Fruit fly (Drosophila melanogaster): ENCODE results near the gene Saf6.

Saf6 gene

dm6 chr2L:856690-857488 lies 41.1 kb upstream of the Saf6 start (continued):
- TF ChIP-seq CG42726 (GFP tag; IDR thresholded peaks at IDR 0.05; ENCODE audit: partially characterized antibody) (no peak), CG14014 (GFP tag; IDR thresholded peaks at IDR 0.05) (peak; percentile 76), CG2129 (GFP tag; IDR thresholded peaks at IDR 0.05; ENCODE audit: partially characterized antibody) (no peak), D19B (GFP tag; optimal IDR thresholded peaks at IDR 0.05) (no peak), CG7745 (tag; optimal IDR thresholded peaks at IDR 0.05) (no peak), sd (tag; optimal IDR thresholded peaks at IDR 0.05) (peak; percentile 21), CG13624 (GFP tag; optimal IDR thresholded peaks at IDR 0.05) (peak; percentile 51), Hey (tag; optimal IDR thresholded peaks at IDR 0.05) (no peak), danr (GFP tag; IDR thresholded peaks at IDR 0.05) (peak; percentile 78; the same call in 1 of the 2 replicates), h (optimal IDR thresholded peaks at IDR 0.05) (no peak), CG3726 (GFP tag; IDR thresholded peaks at IDR 0.05) (peak; percentile 83; the same call in 2 of the 3 replicates), Fer2 (tag; optimal IDR thresholded peaks at IDR 0.05) (no peak), Nf-YA (GFP tag; IDR thresholded peaks at IDR 0.05) (peak; percentile 81), pnt (GFP tag; optimal IDR thresholded peaks at IDR 0.05) (peak; percentile 69), CG17829 (tag; optimal IDR thresholded peaks at IDR 0.05) (peak; percentile 77), CG17612 (GFP tag; IDR thresholded peaks at IDR 0.05) (0 out of 2 replicates have a peak, but pooled peaks have one; percentile 11), Awh (GFP tag; IDR thresholded peaks at IDR 0.05) (peak; percentile 90), ind (GFP tag; optimal IDR thresholded peaks at IDR 0.05) (peak; percentile 80), CG7372 (GFP tag; IDR thresholded peaks at IDR 0.05) (peak; percentile 59), ato (GFP tag; IDR thresholded peaks at IDR 0.05; ENCODE audit: partially characterized antibody) (no peak), CG2199 (GFP tag; IDR thresholded peaks at IDR 0.05) (peak; percentile 83; the same call in 1 of the 3 replicates), CG10543 (GFP tag; optimal IDR thresholded peaks at IDR 0.05) (peak; percentile 17), Med (GFP tag) (peak; percentile 96), CG33557 (GFP tag; optimal IDR thresholded peaks at IDR 0.05) (peak; percentile 8), twi (tag; optimal IDR thresholded peaks at IDR 0.05) (peak; percentile 34), CG4854 (GFP tag; optimal IDR thresholded peaks at IDR 0.05) (peak; percentile 28), maf-S (GFP tag; optimal IDR thresholded peaks at IDR 0.05) (peak; percentile 21), unc-4 (GFP tag; IDR thresholded peaks at IDR 0.05; ENCODE audit: partially characterized antibody) (no peak), scrt (GFP tag; optimal IDR thresholded peaks at IDR 0.05) (peak; percentile 33), trh (GFP tag; optimal IDR thresholded peaks at IDR 0.05) (no peak), z (GFP tag; IDR thresholded peaks at IDR 0.05) (no peak), CG17359 (tag; optimal IDR thresholded peaks at IDR 0.05) (peak; percentile 89), D (optimal IDR thresholded peaks at IDR 0.05) (no peak), D (GFP tag; optimal IDR thresholded peaks at IDR 0.05) (peak; percentile 80), CG14860 (GFP tag; IDR thresholded peaks at IDR 0.05; ENCODE audit: partially characterized antibody) (no peak), CG10366 (GFP tag; IDR thresholded peaks at IDR 0.05) (peak; percentile 90), CG7928 (GFP tag; optimal IDR thresholded peaks at IDR 0.05) (no peak), CG12659 (GFP tag; optimal IDR thresholded peaks at IDR 0.05) (peak; percentile 72), Dll (GFP tag; IDR thresholded peaks at IDR 0.05; ENCODE audit: partially characterized antibody) (no peak), Elba2 (GFP tag; optimal IDR thresholded peaks at IDR 0.05) (no peak), fd64A (GFP tag; optimal IDR thresholded peaks at IDR 0.05) (peak; percentile 55), Lhr (GFP tag; optimal IDR thresholded peaks at IDR 0.05) (peak; percentile 23), CG10274 (GFP tag; optimal IDR thresholded peaks at IDR 0.05) (peak; percentile 29), yki (optimal IDR thresholded peaks at IDR 0.05) (no peak), slbo (GFP tag; IDR thresholded peaks at IDR 0.05) (peak; percentile 77), Fer3 (tag; optimal IDR thresholded peaks at IDR 0.05) (peak; percentile 67), lab (GFP tag; optimal IDR thresholded peaks at IDR 0.05) (peak; percentile 87), disco-r (GFP tag; optimal IDR thresholded peaks at IDR 0.05) (peak; percentile 5), CG12744 (GFP tag; optimal IDR thresholded peaks at IDR 0.05) (no peak)
